Worm (Caenorhabditis elegans): ENCODE measurements around the gene clec-147.
A peak's percentile ranks its signal among the peaks of the same experiment; 100 is the strongest.

The clec-147 gene

DNA sequence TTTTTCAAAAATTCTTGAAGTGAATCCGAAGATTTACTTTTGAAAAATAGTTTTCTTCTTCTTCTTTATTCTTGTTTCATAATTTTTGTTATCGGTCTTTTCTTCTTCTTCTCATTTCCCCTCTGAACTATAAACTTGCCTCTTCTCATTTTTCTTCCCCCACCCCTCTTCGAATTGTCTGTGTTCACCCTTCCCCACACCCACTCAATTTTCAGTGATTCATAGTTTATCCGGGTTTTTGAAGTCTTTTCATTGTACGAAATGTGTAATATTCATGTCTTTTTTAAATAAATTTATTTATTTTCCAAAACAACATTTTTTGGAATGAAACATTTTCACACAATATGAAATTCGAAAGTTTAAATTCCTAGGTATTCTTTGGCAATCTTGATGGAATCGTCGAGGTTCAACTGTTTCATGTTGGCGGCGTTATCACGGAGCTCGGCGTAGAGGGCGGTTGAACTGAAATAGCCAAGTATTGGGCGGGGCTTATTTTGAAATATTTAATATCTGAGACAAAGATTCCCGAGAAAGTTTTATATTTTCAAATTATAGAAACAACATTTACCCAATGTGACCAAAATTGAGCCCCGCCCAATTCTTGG, 44.9 kb downstream of the clec-147 start:
- no peak for TF ChIP-seq duxl-1 (tag; optimal IDR thresholded peaks at IDR 0.05; ENCODE audit: poor library complexity)
- TF ChIP-seq F37D6.2 (tag; optimal IDR thresholded peaks at IDR 0.05): no peak
- TF ChIP-seq ces-1 (GFP tag; optimal IDR thresholded peaks at IDR 0.05): no peak
- no peak for TF ChIP-seq nhr-11 (tag; optimal IDR thresholded peaks at IDR 0.05)
- no peak for TF ChIP-seq php-3 (GFP tag; IDR thresholded peaks at IDR 0.05)
- TF ChIP-seq mep-1 (tag; optimal IDR thresholded peaks at IDR 0.05): peak; percentile 13
- no peak for TF ChIP-seq ceh-28 (tag; optimal IDR thresholded peaks at IDR 0.05)
- TF ChIP-seq zfp-3 (GFP tag; conservative IDR thresholded peaks at IDR 0.05): 0 out of 2 replicates have a peak, but pooled peaks have one; percentile 9
- TF ChIP-seq T20F7.1 (GFP tag; optimal IDR thresholded peaks at IDR 0.05): no peak

- TF ChIP-seq ceh-32 (tag; optimal IDR thresholded peaks at IDR 0.05; ENCODE audit: poor library complexity) (no peak), ceh-82 (tag; optimal IDR thresholded peaks at IDR 0.05) (no peak), ceh-28 (tag; optimal IDR thresholded peaks at IDR 0.05) (no peak), cey-2 (tag; optimal IDR thresholded peaks at IDR 0.05; ENCODE audit: borderline replicate concordance, insufficient read depth) (peak; percentile 68), hlh-11 (tag; optimal IDR thresholded peaks at IDR 0.05) (peak; percentile 32), Y5F2A.4 (GFP tag; optimal IDR thresholded peaks at IDR 0.05) (no peak), gei-8 (GFP tag; optimal IDR thresholded peaks at IDR 0.05) (no peak), pha-4 (GFP tag; IDR thresholded peaks at IDR 0.05) (no peak), pha-4 (tag; optimal IDR thresholded peaks at IDR 0.05) (no peak), T20F7.1 (GFP tag; optimal IDR thresholded peaks at IDR 0.05) (no peak), F49E8.2 (tag; optimal IDR thresholded peaks at IDR 0.05; ENCODE audit: borderline replicate concordance) (no peak), nhr-111 (GFP tag; optimal IDR thresholded peaks at IDR 0.05) (no peak), set-16 (GFP tag; IDR thresholded peaks at IDR 0.05) (no peak), nhr-41 (GFP tag; IDR thresholded peaks at IDR 0.05) (no peak), nhr-76 (tag; optimal IDR thresholded peaks at IDR 0.05) (no peak), nhr-6 (tag; optimal IDR thresholded peaks at IDR 0.05) (no peak), ctbp-1 (GFP tag; IDR thresholded peaks at IDR 0.05) (no peak), madf-5 (GFP tag; IDR thresholded peaks at IDR 0.05) (no peak), attf-4 (tag; optimal IDR thresholded peaks at IDR 0.05) (no peak), dmd-8 (GFP tag; IDR thresholded peaks at IDR 0.05) (no peak), lin-1 (GFP tag; IDR thresholded peaks at IDR 0.05) (no peak), F37D6.2 (tag; optimal IDR thresholded peaks at IDR 0.05) (no peak), php-3 (GFP tag; IDR thresholded peaks at IDR 0.05) (no peak), hmg-1.1 (GFP tag; IDR thresholded peaks at IDR 0.05) (peak; percentile 37; the same call in 1 of the 2 replicates), ceh-44 (GFP tag; IDR thresholded peaks at IDR 0.05) (no peak), lsy-2 (tag; optimal IDR thresholded peaks at IDR 0.05) (peak in 1 of 2 experiments; percentile 66), Y48G9A.11 (GFP tag; IDR thresholded peaks at IDR 0.05) (no peak), unc-130 (GFP tag; optimal IDR thresholded peaks at IDR 0.05) (no peak), lim-7 (GFP tag; IDR thresholded peaks at IDR 0.05) (no peak), mxl-3 (GFP tag; optimal IDR thresholded peaks at IDR 0.05) (no peak), fkh-10 (GFP tag; optimal IDR thresholded peaks at IDR 0.05) (no peak), ceh-62 (tag; optimal IDR thresholded peaks at IDR 0.05) (no peak), pqm-1 (tag; optimal IDR thresholded peaks at IDR 0.05) (peak; percentile 79), Y105C5A.15 (GFP tag; IDR thresholded peaks at IDR 0.05) (no peak), dve-1 (tag; optimal IDR thresholded peaks at IDR 0.05; ENCODE audit: insufficient read depth) (peak; percentile 59), lin-29 (GFP tag; IDR thresholded peaks at IDR 0.05) (no peak), skn-1 (tag; optimal IDR thresholded peaks at IDR 0.05) (no peak), zfp-3 (GFP tag; conservative IDR thresholded peaks at IDR 0.05) (no peak), aly-2 (tag; optimal IDR thresholded peaks at IDR 0.05) (no peak), tag-97 (GFP tag; IDR thresholded peaks at IDR 0.05) (no peak), zfp-2 (tag; optimal IDR thresholded peaks at IDR 0.05) (no peak), vab-7 (GFP tag; IDR thresholded peaks at IDR 0.05) (no peak), egl-43 (GFP tag; IDR thresholded peaks at IDR 0.05) (no peak), nhr-10 (tag; optimal IDR thresholded peaks at IDR 0.05) (no peak), dpl-1 (GFP tag; optimal IDR thresholded peaks at IDR 0.05) (peak; percentile 29)
Observed at ce11 chrII:14489407-14489806, 48.2 kb downstream of the clec-147 start, which contains the start of gene vnut-1. vnut-1 (plus strand) TSS chrII:14489802.
